Fruit fly (Drosophila melanogaster) whole organism, prepupa: ENCODE measurements around the gene Shal.

ENCODE experiments used
- Blimp-1 ChIP-seq: fragments of 200-800 bp; sonication (Bioruptor generic); optimal IDR thresholded peaks from 3 replicates; lab custom pipeline; 2017; ENCODE audit warnings: missing biosample characterization, missing genetic modification characterization, mild to moderate bottlenecking, moderate library complexity, missing genetic modification reagents
- CG16779 ChIP-seq: fragments of 200-800 bp; sonication (Bioruptor generic); optimal IDR thresholded peaks from 3 replicates; lab custom pipeline; 2017; ENCODE audit warnings: missing biosample characterization, mild to moderate bottlenecking, missing genetic modification characterization
- CG8632 ChIP-seq: fragments of 200-800 bp; sonication (Bioruptor generic); optimal IDR thresholded peaks from 3 replicates; lab custom pipeline; 2016; ENCODE audit warnings: missing biosample characterization, missing genetic modification characterization
- Gug ChIP-seq: fragments of 200-800 bp; sonication (Bioruptor generic); IDR thresholded peaks from 2 replicates; pipeline ENCODE4 v1.3.6; 2022; ENCODE audit warnings: missing biosample characterization, missing genetic modification characterization
- achi ChIP-seq: fragments of 200-800 bp; sonication (Bioruptor generic); optimal IDR thresholded peaks from 3 replicates; lab custom pipeline; 2016; ENCODE audit warnings: missing biosample characterization, missing genetic modification characterization
- fd59A ChIP-seq: fragments of 200-800 bp; sonication (Bioruptor generic); optimal IDR thresholded peaks from 2 replicates; lab custom pipeline; 2017; ENCODE audit warnings: missing biosample characterization, mild to moderate bottlenecking, missing genetic modification characterization, missing genetic modification reagents
- fd85E ChIP-seq: fragments of 200-800 bp; sonication (Bioruptor generic); optimal IDR thresholded peaks from 3 replicates; lab custom pipeline; 2016; ENCODE audit warnings: missing biosample characterization, missing genetic modification characterization
- fkh ChIP-seq: fragments of 200-800 bp; sonication (Bioruptor generic); optimal IDR thresholded peaks from 3 replicates; lab custom pipeline; 2017; ENCODE audit warnings: missing biosample characterization, mild to moderate bottlenecking, missing genetic modification characterization, moderate library complexity
- salr ChIP-seq, 2 experiments: fragments of 200-800 bp; sonication (Bioruptor generic); optimal IDR thresholded peaks; 3 replicates each; lab custom pipeline; 2016 to 2018; ENCODE audit warnings: missing biosample characterization in 2 of 2, missing genetic modification characterization in 2 of 2, mild to moderate bottlenecking in 1 of 2

DNA sequence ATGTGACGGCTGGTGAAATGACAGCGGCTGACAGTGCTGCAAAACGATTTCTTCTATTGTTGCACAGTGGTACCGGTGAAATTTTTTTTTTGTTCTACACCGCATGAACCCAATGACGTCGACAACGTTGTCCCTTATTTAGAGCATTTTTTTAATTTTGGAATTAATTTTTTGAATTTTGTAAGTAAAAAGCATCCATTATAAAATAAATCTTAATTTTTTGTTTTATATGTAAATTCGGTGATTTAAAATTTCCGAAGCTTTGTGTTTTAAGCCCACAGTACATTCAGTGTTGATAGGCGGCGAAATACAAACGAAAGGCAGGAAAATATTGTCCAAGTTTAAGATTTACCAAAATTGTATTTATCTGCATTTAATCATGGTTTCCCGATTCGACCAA, 27.8 kb upstream of the Shal start, which contains the start of the genes Lon and PIG-F:
- peak; percentile 96 for TF ChIP-seq fd85E (GFP tag; lab: Kevin White, UChicago)
- TF ChIP-seq Gug (GFP tag; lab: Robert Waterston, UW): peak; percentile 97
- TF ChIP-seq CG8632 (GFP tag; lab: Kevin White, UChicago): peak; percentile 99
- TF ChIP-seq fd59A: peak; percentile 99
- TF ChIP-seq achi (GFP tag; lab: Kevin White, UChicago): peak; percentile 99
- peak; percentile 97 for TF ChIP-seq CG16779 (tag; lab: Kevin White, UChicago)
- TF ChIP-seq fkh (GFP tag; lab: Kevin White, UChicago): peak; percentile 98
- TF ChIP-seq Blimp-1 (GFP tag; lab: Kevin White, UChicago): peak; percentile 95
- peak; percentile 96 to 99 for TF ChIP-seq salr (GFP tag; optimal IDR thresholded peaks at IDR 0.05; lab: Kevin White, UChicago)
